Worm (Caenorhabditis elegans): Measurements from ENCODE around the gene F14D2.11.
A peak's percentile ranks its signal among the peaks of the same experiment; 100 is the strongest.

Gene F14D2.11

DNA sequence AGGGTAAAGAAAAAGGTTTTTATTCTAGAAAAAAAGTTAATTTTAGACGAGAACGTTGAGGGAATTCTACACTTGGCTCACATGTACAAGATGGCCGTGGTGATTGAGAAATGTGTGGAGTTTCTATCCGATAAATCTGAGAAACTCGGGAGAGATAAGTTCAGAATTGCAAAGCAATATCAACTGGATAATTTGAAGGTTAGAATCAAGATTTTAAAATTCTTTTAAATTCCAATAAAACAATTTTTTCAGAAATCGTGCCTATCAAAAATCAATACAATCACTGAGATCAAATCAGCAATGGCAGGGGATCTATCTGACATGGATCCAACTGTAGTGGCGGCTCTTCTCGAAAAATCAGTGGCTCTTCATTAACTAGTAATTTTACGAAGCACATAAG lies 36.4 kb upstream of the F14D2.11 start, which contains the start of gene Y49F6C.2:
Gene Y49F6C.2, plus strand, starts transcription at position 301 of the 400 bp plus-strand sequence.
- TF ChIP-seq tbx-8 (GFP tag; optimal IDR thresholded peaks at IDR 0.05): no peak
- TF ChIP-seq mep-1 (tag; optimal IDR thresholded peaks at IDR 0.05): no peak
- TF ChIP-seq drap-1 (GFP tag; optimal IDR thresholded peaks at IDR 0.05): no peak
- TF ChIP-seq snpc-4 (tag; optimal IDR thresholded peaks at IDR 0.05): no peak
- no peak for TF ChIP-seq lin-13 (tag; optimal IDR thresholded peaks at IDR 0.05)
- no peak for TF ChIP-seq zip-8 (tag; optimal IDR thresholded peaks at IDR 0.05)
- no peak for TF ChIP-seq lin-32 (GFP tag; optimal IDR thresholded peaks at IDR 0.05)
- TF ChIP-seq blmp-1 (tag; optimal IDR thresholded peaks at IDR 0.05): no peak
- TF ChIP-seq sptf-1 (tag; optimal IDR thresholded peaks at IDR 0.05): no peak
- no peak for TF ChIP-seq nhr-237 (tag; optimal IDR thresholded peaks at IDR 0.05)
- TF ChIP-seq pha-4 (tag; optimal IDR thresholded peaks at IDR 0.05): no peak
- no peak for TF ChIP-seq elt-3 (tag; optimal IDR thresholded peaks at IDR 0.05)
- TF ChIP-seq nhr-2 (tag; optimal IDR thresholded peaks at IDR 0.05): no peak

DNA sequence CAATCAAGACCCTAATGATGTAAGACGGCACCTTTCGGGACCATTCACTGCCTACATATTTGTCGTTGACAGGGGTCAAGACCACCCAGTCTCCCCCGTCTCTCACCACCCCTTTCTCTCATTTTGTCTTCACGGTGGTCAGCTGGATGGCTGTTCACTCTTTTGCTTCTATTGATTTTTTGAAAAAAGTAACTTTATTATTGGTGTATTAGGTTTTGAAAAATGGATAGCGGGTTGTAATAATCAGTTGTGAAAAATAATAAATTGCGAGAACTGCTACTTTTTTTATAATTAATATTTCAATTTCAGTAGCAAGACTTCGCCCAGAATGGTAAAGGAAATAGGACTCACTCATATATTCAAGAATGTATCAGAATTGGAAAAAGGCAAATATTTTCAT lies 34.9 kb upstream of the F14D2.11 start, which contains the start of gene bath-9:
Gene bath-9, plus strand, starts transcription at position 301 of the 400 bp plus-strand sequence.
- no peak for TF ChIP-seq drap-1 (GFP tag; optimal IDR thresholded peaks at IDR 0.05)
- TF ChIP-seq nhr-2 (tag; optimal IDR thresholded peaks at IDR 0.05): peak; percentile 8
- TF ChIP-seq sptf-1 (tag; optimal IDR thresholded peaks at IDR 0.05): no peak

DNA sequence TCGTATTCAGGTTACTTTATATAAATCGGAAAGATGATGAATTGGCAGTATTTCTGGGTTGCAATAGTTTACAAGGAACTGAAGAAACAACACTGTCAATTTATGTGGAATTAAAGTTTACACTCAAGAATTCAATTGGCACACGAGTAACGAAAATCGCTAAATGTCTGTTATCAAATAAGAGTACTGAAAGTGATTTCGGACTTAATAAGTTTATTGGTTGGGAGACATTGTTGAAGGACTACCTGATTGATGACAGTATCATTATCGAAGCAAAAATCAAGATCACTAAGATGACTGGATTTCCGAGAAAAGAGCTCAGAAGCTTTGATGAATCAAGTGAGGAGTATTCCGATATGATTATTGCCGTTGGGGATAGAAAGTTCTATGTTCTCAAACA lies 33.4 kb upstream of the F14D2.11 start:
- TF ChIP-seq unc-120 (tag; optimal IDR thresholded peaks at IDR 0.05; ENCODE audit: poor library complexity, severe bottlenecking): no peak
- no peak for TF ChIP-seq mab-5 (tag; optimal IDR thresholded peaks at IDR 0.05)
- TF ChIP-seq sptf-1 (tag; optimal IDR thresholded peaks at IDR 0.05): no peak
- no peak for TF ChIP-seq nhr-28 (tag; optimal IDR thresholded peaks at IDR 0.05)
- no peak for TF ChIP-seq cnd-1 (tag; optimal IDR thresholded peaks at IDR 0.05)
- no peak for TF ChIP-seq mls-2 (tag; optimal IDR thresholded peaks at IDR 0.05)
- no peak for TF ChIP-seq blmp-1 (tag; optimal IDR thresholded peaks at IDR 0.05)
- no peak for TF ChIP-seq ceh-39 (tag; optimal IDR thresholded peaks at IDR 0.05)

DNA sequence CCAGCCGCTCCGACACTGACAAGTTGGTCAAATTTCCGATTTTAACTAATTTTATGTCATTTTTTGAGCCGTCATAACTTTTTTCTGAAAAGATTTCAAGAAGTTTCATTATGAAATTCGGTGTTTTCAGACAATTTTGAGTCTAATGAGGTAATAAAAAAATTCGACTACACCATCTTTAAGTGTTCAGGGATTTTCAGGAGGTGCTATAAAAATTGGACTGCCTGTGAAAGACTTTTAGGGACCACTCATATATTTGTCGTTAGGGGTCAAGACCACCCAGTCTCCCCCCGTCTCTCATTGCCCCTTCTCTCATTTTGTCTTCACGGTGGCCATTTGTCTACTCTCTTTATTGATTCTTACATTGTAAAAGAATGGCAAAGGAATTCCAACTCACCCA lies 32.9 kb upstream of the F14D2.11 start, which contains the start of gene bath-10:
Gene bath-10, plus strand, starts transcription at position 301 of the 400 bp plus-strand sequence.
- no peak for TF ChIP-seq nhr-237 (tag; optimal IDR thresholded peaks at IDR 0.05)
- TF ChIP-seq nhr-2 (tag; optimal IDR thresholded peaks at IDR 0.05): peak; percentile 22
- no peak for TF ChIP-seq tbx-8 (GFP tag; optimal IDR thresholded peaks at IDR 0.05)

DNA sequence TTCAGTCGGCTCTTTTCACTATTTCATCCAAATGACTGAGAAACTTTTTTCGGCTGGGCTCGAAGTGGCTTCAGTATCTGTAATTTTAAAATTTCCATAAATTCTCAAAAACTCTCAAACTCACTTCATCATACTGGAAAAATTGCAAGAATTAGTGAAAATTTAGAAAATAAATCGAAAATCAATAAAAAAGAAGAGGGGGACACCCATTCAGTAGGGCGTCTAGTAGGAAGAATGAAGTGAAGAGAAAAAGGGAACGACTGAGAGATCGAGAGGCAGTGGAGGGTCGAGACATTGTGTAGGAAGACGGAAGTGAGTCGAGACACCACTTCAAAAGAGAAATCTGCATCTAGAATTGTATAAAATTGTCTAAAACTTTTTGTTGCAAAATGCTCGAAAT lies 32.0 kb upstream of the F14D2.11 start:
- TF ChIP-seq ces-1 (GFP tag; optimal IDR thresholded peaks at IDR 0.05): peak; percentile 77
- TF ChIP-seq mls-2 (tag; optimal IDR thresholded peaks at IDR 0.05): no peak

DNA sequence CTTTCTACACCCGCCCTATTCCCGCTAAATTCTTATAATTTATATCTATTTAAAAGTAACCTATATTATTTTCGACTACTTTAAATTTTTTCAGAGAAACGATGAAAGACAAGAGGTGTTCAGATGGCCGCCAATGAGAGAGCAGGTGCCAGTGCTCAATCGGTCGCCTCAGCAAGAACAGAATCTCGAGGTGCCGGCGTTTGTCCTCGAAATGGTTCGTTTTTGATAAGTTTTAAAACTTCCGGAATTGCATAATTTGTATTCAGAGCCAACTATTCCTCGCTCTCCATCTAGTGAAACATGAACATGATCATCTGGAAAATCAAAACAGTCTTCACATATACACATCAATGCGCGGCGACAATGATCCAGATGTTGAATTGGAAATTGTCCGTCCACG lies 29.1 kb upstream of the F14D2.11 start, which contains the start of gene bath-23:
Gene bath-23, plus strand, starts transcription at position 301 of the 400 bp plus-strand sequence.
- TF ChIP-seq elt-1 (tag; optimal IDR thresholded peaks at IDR 0.05; ENCODE audit: borderline replicate concordance, insufficient read depth) (no peak), ceh-43 (GFP tag; optimal IDR thresholded peaks at IDR 0.05) (no peak), unc-62 (GFP tag; optimal IDR thresholded peaks at IDR 0.05) (no peak), ham-2 (GFP tag; optimal IDR thresholded peaks at IDR 0.05) (no peak), blmp-1 (tag; optimal IDR thresholded peaks at IDR 0.05) (no peak), nhr-2 (tag; optimal IDR thresholded peaks at IDR 0.05) (no peak), elt-3 (tag; optimal IDR thresholded peaks at IDR 0.05) (no peak), drap-1 (GFP tag; optimal IDR thresholded peaks at IDR 0.05) (no peak), nhr-76 (tag; optimal IDR thresholded peaks at IDR 0.05) (no peak), nhr-28 (tag; optimal IDR thresholded peaks at IDR 0.05) (no peak), ces-1 (GFP tag; optimal IDR thresholded peaks at IDR 0.05) (no peak), lsy-2 (tag; optimal IDR thresholded peaks at IDR 0.05) (no peak), sem-2 (GFP tag; optimal IDR thresholded peaks at IDR 0.05) (no peak), flh-1 (GFP tag; optimal IDR thresholded peaks at IDR 0.05) (no peak), tbx-8 (GFP tag; optimal IDR thresholded peaks at IDR 0.05) (no peak), unc-39 (tag; optimal IDR thresholded peaks at IDR 0.05) (no peak)

Measured in whole organism, mixed stage, embryonic.